Worm (Caenorhabditis elegans): Measurements from ENCODE around the gene tgt-2.

DNA sequence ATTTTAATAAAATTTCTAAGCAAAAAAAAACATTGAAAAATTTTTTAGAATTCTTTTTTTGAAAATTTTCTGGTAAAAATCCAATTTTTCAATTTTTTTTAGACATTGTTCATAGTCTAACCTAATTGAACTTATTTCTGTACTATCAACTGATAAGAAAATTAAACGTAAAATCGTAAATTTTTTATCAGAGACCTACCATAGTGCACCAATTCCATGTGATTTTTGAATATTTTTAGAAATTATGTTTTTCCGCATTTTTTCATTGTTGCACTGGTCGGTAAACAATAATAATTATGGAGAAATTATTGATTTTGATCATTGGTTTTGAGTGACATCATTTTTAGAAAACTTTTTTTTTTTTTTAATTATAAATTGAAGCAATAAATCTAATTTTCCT, 21.6 kb upstream of the tgt-2 start:
- TF ChIP-seq ctbp-1 (GFP tag; IDR thresholded peaks at IDR 0.05) (no peak), nhr-77 (tag; optimal IDR thresholded peaks at IDR 0.05) (no peak), unc-39 (tag; optimal IDR thresholded peaks at IDR 0.05) (no peak), ceh-82 (tag; optimal IDR thresholded peaks at IDR 0.05) (no peak), ZK337.2 (GFP tag; IDR thresholded peaks at IDR 0.05) (no peak), nhr-237 (tag; optimal IDR thresholded peaks at IDR 0.05) (no peak), lin-15B (tag; optimal IDR thresholded peaks at IDR 0.05) (no peak), zfp-2 (tag; optimal IDR thresholded peaks at IDR 0.05) (no peak), mdl-1 (tag; optimal IDR thresholded peaks at IDR 0.05) (no peak), snpc-4 (tag; optimal IDR thresholded peaks at IDR 0.05) (no peak), hlh-11 (tag; optimal IDR thresholded peaks at IDR 0.05) (no peak), mes-2 (tag; optimal IDR thresholded peaks at IDR 0.05; ENCODE audit: poor library complexity, severe bottlenecking) (no peak)
